Worm (Caenorhabditis elegans) whole organism, late embryonic: ENCODE measurements around the gene F22H10.2.
A peak's percentile ranks its signal among the peaks of the same experiment; 100 is the strongest.

Experiments used
- C08G9.2 ChIP-seq: sonication (generic microtip); optimal IDR thresholded peaks from 2 replicates; lab custom pipeline; 2016; ENCODE audit warnings: mild to moderate bottlenecking, missing genetic modification characterization, moderate library complexity, missing compliant biosample characterization
- C38D4.7 ChIP-seq: fragments of 200-800 bp; sonication (Bioruptor generic); optimal IDR thresholded peaks from 2 replicates; lab custom pipeline; 2018; ENCODE audit warnings: mild to moderate bottlenecking, missing genetic modification characterization, moderate library complexity, missing compliant biosample characterization
- F13H6.1 ChIP-seq: sonication (generic microtip); optimal IDR thresholded peaks from 2 replicates; lab custom pipeline; 2016; ENCODE audit warnings: missing genetic modification characterization, missing compliant biosample characterization
- K09A11.1 ChIP-seq: sonication (generic microtip); optimal IDR thresholded peaks from 2 replicates; lab custom pipeline; 2017; ENCODE audit warnings: antibody characterized with exemption, mild to moderate bottlenecking, missing genetic modification characterization, missing compliant biosample characterization; ENCODE audit not compliant: insufficient read depth
- T23F11.4 ChIP-seq: fragments of 200-800 bp; sonication (Bioruptor generic); optimal IDR thresholded peaks from 2 replicates; lab custom pipeline; 2018; ENCODE audit warnings: mild to moderate bottlenecking, missing genetic modification characterization, missing compliant biosample characterization
- Y22D7AL.16 ChIP-seq: sonication (generic microtip); optimal IDR thresholded peaks from 2 replicates; lab custom pipeline; 2016; ENCODE audit warnings: missing genetic modification characterization, missing compliant biosample characterization
- ahr-1 ChIP-seq: sonication (generic microtip); optimal IDR thresholded peaks from 2 replicates; lab custom pipeline; 2016; ENCODE audit warnings: missing genetic modification characterization, missing compliant biosample characterization
- ama-1 ChIP-seq: fragments of 150-350 bp; optimal IDR thresholded peaks from 2 replicates; lab custom pipeline; 2014
- ceh-14 ChIP-seq: sonication (generic microtip); optimal IDR thresholded peaks from 2 replicates; lab custom pipeline; 2016; ENCODE audit warnings: missing genotype, missing genetic modification characterization, missing compliant biosample characterization
- ceh-18 ChIP-seq: sonication (generic microtip); optimal IDR thresholded peaks from 2 replicates; lab custom pipeline; 2016; ENCODE audit warnings: missing genetic modification characterization, missing compliant biosample characterization
- ceh-19 ChIP-seq: fragments of 200-800 bp; sonication (Bioruptor generic); optimal IDR thresholded peaks from 2 replicates; lab custom pipeline; 2018; ENCODE audit warnings: mild to moderate bottlenecking, missing genetic modification characterization, missing compliant biosample characterization
- ceh-2 ChIP-seq: sonication (generic microtip); optimal IDR thresholded peaks from 2 replicates; lab custom pipeline; 2016; ENCODE audit warnings: missing genotype, missing genetic modification characterization, missing compliant biosample characterization
- ceh-22 ChIP-seq: sonication (generic microtip); optimal IDR thresholded peaks from 2 replicates; lab custom pipeline; 2017; ENCODE audit warnings: missing biosample characterization, missing genetic modification characterization
- ceh-24 ChIP-seq: sonication (generic microtip); optimal IDR thresholded peaks from 2 replicates; lab custom pipeline; 2016; ENCODE audit warnings: mild to moderate bottlenecking, missing genetic modification characterization, missing compliant biosample characterization
- ceh-30 ChIP-seq: fragments of 150-350 bp; optimal IDR thresholded peaks from 2 replicates; lab custom pipeline; 2014; ENCODE audit warnings: missing biosample characterization, missing genetic modification characterization
- ceh-31 ChIP-seq: sonication (generic microtip); optimal IDR thresholded peaks from 2 replicates; lab custom pipeline; 2016; ENCODE audit warnings: missing genetic modification characterization, missing compliant biosample characterization
- ceh-45 ChIP-seq: fragments of 200-800 bp; sonication (Bioruptor generic); IDR thresholded peaks from 2 replicates; pipeline ENCODE4 v1.3.6; 2022; ENCODE audit warnings: missing genetic modification reagents, missing genetic modification characterization, missing compliant biosample characterization
- ceh-6 ChIP-seq: fragments of 200-800 bp; sonication (Bioruptor generic); optimal IDR thresholded peaks from 2 replicates; lab custom pipeline; 2018; ENCODE audit warnings: mild to moderate bottlenecking, missing genetic modification characterization, missing compliant biosample characterization
- ceh-9 ChIP-seq: sonication (generic microtip); optimal IDR thresholded peaks from 2 replicates; lab custom pipeline; 2016; ENCODE audit warnings: mild to moderate bottlenecking, missing genetic modification characterization, inconsistent platforms, missing compliant biosample characterization
- che-1 ChIP-seq: sonication (generic microtip); optimal IDR thresholded peaks from 2 replicates; lab custom pipeline; 2016; ENCODE audit warnings: mild to moderate bottlenecking, missing genetic modification characterization, missing compliant biosample characterization
- dmd-4 ChIP-seq: sonication (generic microtip); optimal IDR thresholded peaks from 2 replicates; lab custom pipeline; 2016; ENCODE audit warnings: borderline replicate concordance, missing genetic modification characterization, missing compliant biosample characterization
- elt-2 ChIP-seq: sonication (generic microtip); optimal IDR thresholded peaks from 2 replicates; lab custom pipeline; 2016; ENCODE audit warnings: missing genetic modification reagents, missing genetic modification characterization, missing compliant biosample characterization
- fax-1 ChIP-seq: sonication (generic microtip); optimal IDR thresholded peaks from 2 replicates; lab custom pipeline; 2016; ENCODE audit warnings: missing genotype, missing genetic modification characterization, missing compliant biosample characterization
- fkh-10 ChIP-seq: fragments of 150-350 bp; optimal IDR thresholded peaks from 2 replicates; lab custom pipeline; 2014; ENCODE audit warnings: missing biosample characterization, missing genetic modification reagents, missing genetic modification characterization
- hlh-15 ChIP-seq: sonication (generic microtip); optimal IDR thresholded peaks from 2 replicates; lab custom pipeline; 2016; ENCODE audit warnings: missing genetic modification characterization, missing compliant biosample characterization
- hlh-6 ChIP-seq: sonication (generic microtip); optimal IDR thresholded peaks from 2 replicates; lab custom pipeline; 2016; ENCODE audit warnings: missing genotype, missing genetic modification characterization, missing compliant biosample characterization
- lin-11 ChIP-seq: fragments of 200-800 bp; sonication (Bioruptor generic); optimal IDR thresholded peaks from 2 replicates; lab custom pipeline; 2018; ENCODE audit warnings: mild to moderate bottlenecking, missing genetic modification characterization, missing compliant biosample characterization
- madf-2 ChIP-seq: sonication (generic microtip); optimal IDR thresholded peaks from 2 replicates; lab custom pipeline; 2017; ENCODE audit warnings: missing genetic modification characterization, missing compliant biosample characterization
- mec-3 ChIP-seq: sonication (generic microtip); optimal IDR thresholded peaks from 2 replicates; lab custom pipeline; 2016; ENCODE audit warnings: borderline replicate concordance, missing genetic modification characterization, missing compliant biosample characterization
- nhr-11 ChIP-seq: fragments of 150-350 bp; optimal IDR thresholded peaks from 2 replicates; lab custom pipeline; 2014; ENCODE audit warnings: missing biosample characterization, missing genetic modification characterization
- npax-4 ChIP-seq: sonication (generic microtip); optimal IDR thresholded peaks from 2 replicates; lab custom pipeline; 2016; ENCODE audit warnings: missing genetic modification characterization, missing compliant biosample characterization
- pqm-1 ChIP-seq: sonication (generic microtip); optimal IDR thresholded peaks from 2 replicates; lab custom pipeline; 2016; ENCODE audit warnings: missing genetic modification characterization, missing compliant biosample characterization
- pros-1 ChIP-seq: fragments of 150-350 bp; optimal IDR thresholded peaks from 2 replicates; lab custom pipeline; 2014; ENCODE audit warnings: missing biosample characterization, missing genetic modification reagents, missing genetic modification characterization
- sdc-2 ChIP-seq: sonication (generic microtip); optimal IDR thresholded peaks from 2 replicates; lab custom pipeline; 2016; ENCODE audit warnings: missing genotype, missing genetic modification characterization, missing compliant biosample characterization
- syd-9 ChIP-seq: sonication (generic microtip); optimal IDR thresholded peaks from 2 replicates; lab custom pipeline; 2016; ENCODE audit warnings: mild to moderate bottlenecking, missing genetic modification characterization, moderate library complexity, missing compliant biosample characterization
- tbx-2 ChIP-seq: sonication (generic microtip); optimal IDR thresholded peaks from 2 replicates; lab custom pipeline; 2016; ENCODE audit warnings: missing genetic modification characterization, missing compliant biosample characterization
- tbx-7 ChIP-seq: sonication (generic microtip); optimal IDR thresholded peaks from 2 replicates; lab custom pipeline; 2016; ENCODE audit warnings: missing genotype, missing genetic modification characterization, missing compliant biosample characterization
- ttx-3 ChIP-seq: sonication (generic microtip); optimal IDR thresholded peaks from 2 replicates; lab custom pipeline; 2016; ENCODE audit warnings: missing genetic modification reagents, missing genetic modification characterization, missing compliant biosample characterization
- unc-42 ChIP-seq: sonication (generic microtip); optimal IDR thresholded peaks from 2 replicates; lab custom pipeline; 2016; ENCODE audit warnings: missing genotype, missing genetic modification characterization, missing compliant biosample characterization

F22H10.2 gene

ce11 chrX:16662723-16663122 is 16.6 kb upstream of the F22H10.2 start, which contains the start of gene F43B10.1:
F43B10.1 (minus strand) TSS chrX:16662823.
- no peak for TF ChIP-seq ahr-1 (tag; lab: Kevin White, UChicago)
- TF ChIP-seq lin-11 (tag; lab: Kevin White, UChicago) = no peak
- TF ChIP-seq syd-9 (tag; lab: Kevin White, UChicago) = no peak
- TF ChIP-seq C38D4.7 (GFP tag; lab: Kevin White, UChicago) = no peak
- no peak for TF ChIP-seq C08G9.2
- TF ChIP-seq ttx-3 (tag; lab: Kevin White, UChicago) = no peak
- no peak for TF ChIP-seq ceh-19
- no peak for TF ChIP-seq ceh-24 (tag; lab: Kevin White, UChicago)
- no peak for TF ChIP-seq npax-4 (tag; lab: Kevin White, UChicago)
- no peak for TF ChIP-seq ceh-9
- TF ChIP-seq ceh-14 = no peak
- TF ChIP-seq ceh-2 (tag; lab: Kevin White, UChicago) = no peak
- no peak for TF ChIP-seq dmd-4 (tag; lab: Kevin White, UChicago)
- TF ChIP-seq che-1 (tag; lab: Kevin White, UChicago) = no peak

ce11 chrX:16667515-16667914 is 11.8 kb upstream of the F22H10.2 start:
- TF ChIP-seq dmd-4 (tag; lab: Kevin White, UChicago) (no peak), unc-42 (tag; lab: Kevin White, UChicago) (no peak), T23F11.4 (GFP tag; lab: Kevin White, UChicago) (no peak), ceh-30 (tag; lab: Kevin White, UChicago) (no peak), tbx-7 (tag; lab: Kevin White, UChicago) (no peak), tbx-2 (tag; lab: Kevin White, UChicago) (no peak), ceh-9 (no peak), F13H6.1 (tag; lab: Kevin White, UChicago) (no peak), fax-1 (tag; lab: Kevin White, UChicago) (no peak), ceh-19 (no peak), elt-2 (tag; lab: Kevin White, UChicago) (no peak), ceh-22 (tag; lab: Kevin White, UChicago) (no peak), ceh-31 (no peak), Y22D7AL.16 (tag; lab: Kevin White, UChicago) (no peak)
- TF ChIP-seq, all 69 proteins: peak for 0

DNA sequence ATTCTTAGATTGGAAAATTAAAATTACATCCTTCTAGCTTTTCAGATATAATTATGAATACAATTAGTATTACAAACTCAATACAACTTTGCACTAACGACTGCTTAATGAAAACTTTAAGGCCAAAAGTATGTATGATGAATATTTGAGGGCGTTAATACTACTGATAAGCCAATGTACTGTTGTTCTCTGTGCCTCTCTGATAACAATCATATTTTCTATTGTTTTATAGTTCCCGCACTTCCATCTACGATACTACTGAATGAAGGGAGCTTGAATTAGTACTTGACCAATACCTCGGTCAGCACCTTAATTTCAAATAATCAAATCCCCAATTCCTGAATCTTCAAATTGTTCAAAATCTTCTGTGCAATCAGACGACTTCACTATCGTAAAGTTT is 10.2 kb upstream of the F22H10.2 start:
- TF ChIP-seq fkh-10 (GFP tag; lab: Kevin White, UChicago) (no peak), ceh-45 (GFP tag; lab: Robert Waterston, UW) (no peak), fax-1 (tag; lab: Kevin White, UChicago) (no peak), elt-2 (tag; lab: Kevin White, UChicago) (peak; percentile 67), tbx-7 (tag; lab: Kevin White, UChicago) (no peak)
- TF ChIP-seq, all 69 proteins: peak for 1

DNA sequence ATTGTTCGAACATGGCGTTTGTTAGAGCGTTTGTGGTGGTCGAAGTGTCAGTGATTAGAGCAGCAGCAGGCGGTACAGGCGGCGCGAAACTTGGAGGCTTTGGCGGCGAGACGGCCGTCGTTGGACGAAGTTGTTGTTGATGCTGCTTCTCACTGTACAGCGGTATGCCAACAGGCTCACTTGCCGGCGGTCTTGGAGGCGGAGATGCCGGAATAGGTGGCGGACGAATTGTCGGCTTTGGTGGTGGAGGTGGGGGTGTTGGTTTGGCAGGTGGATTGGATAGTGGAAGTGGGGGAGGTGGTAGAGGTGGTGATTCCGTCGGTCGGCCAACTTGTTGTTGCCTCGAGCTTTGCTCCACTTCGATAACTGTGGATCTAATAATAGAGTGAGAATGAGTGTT is 8.1 kb upstream of the F22H10.2 start:
- no peak for TF ChIP-seq madf-2
- TF ChIP-seq hlh-6 (tag; lab: Kevin White, UChicago) = no peak
- no peak for TF ChIP-seq nhr-11 (tag; lab: Kevin White, UChicago)
- no peak for TF ChIP-seq ama-1 (lab: Kevin White, UChicago)

ce11 chrX:16672661-16673060 is 6.7 kb upstream of the F22H10.2 start:
- TF ChIP-seq mec-3 (tag; lab: Kevin White, UChicago) = no peak
- TF ChIP-seq sdc-2 (tag; lab: Kevin White, UChicago) = no peak
- no peak for TF ChIP-seq K09A11.1 (tag; lab: Kevin White, UChicago)
- no peak for TF ChIP-seq pros-1 (tag; lab: Kevin White, UChicago)
- no peak for TF ChIP-seq pqm-1 (tag; lab: Kevin White, UChicago)
- TF ChIP-seq ahr-1 (tag; lab: Kevin White, UChicago) = no peak
- no peak for TF ChIP-seq hlh-15 (tag; lab: Kevin White, UChicago)
- no peak for TF ChIP-seq ceh-6 (GFP tag; lab: Kevin White, UChicago)
- TF ChIP-seq ceh-30 (tag; lab: Kevin White, UChicago) = no peak
- TF ChIP-seq ceh-18 (tag; lab: Kevin White, UChicago) = no peak
- TF ChIP-seq hlh-6 (tag; lab: Kevin White, UChicago) = no peak
